Fruit fly (Drosophila melanogaster) whole organism, wandering third instar larva: ENCODE measurements around the gene emc.

ENCODE experiments used
- CG32264 ChIP-seq: fragments of 200-800 bp; sonication (Bioruptor generic); optimal IDR thresholded peaks from 2 replicates; lab custom pipeline; 2016; ENCODE audit warnings: missing biosample characterization, missing genetic modification characterization
- Dfd ChIP-seq: fragments of >200 bp; optimal IDR thresholded peaks from 2 replicates; lab custom pipeline; 2017; ENCODE audit warnings: missing biosample characterization, missing genetic modification characterization
- GATAd ChIP-seq: sonication (Bioruptor generic); optimal IDR thresholded peaks from 2 replicates; lab custom pipeline; 2016; ENCODE audit warnings: missing biosample characterization, missing genetic modification characterization
- HLH106 ChIP-seq: fragments of 200-800 bp; optimal IDR thresholded peaks from 3 replicates; lab custom pipeline; 2019; ENCODE audit warnings: missing biosample characterization, mild to moderate bottlenecking, missing genetic modification characterization, moderate library complexity
- Hnf4 ChIP-seq: fragments of 200-800 bp; sonication (Bioruptor generic); optimal IDR thresholded peaks from 2 replicates; lab custom pipeline; 2016; ENCODE audit warnings: missing biosample characterization, mild to moderate bottlenecking, missing genetic modification characterization
- Hr83 ChIP-seq: fragments of 200-300 bp; sonication (Bioruptor generic); optimal IDR thresholded peaks from 2 replicates; lab custom pipeline; 2016; ENCODE audit warnings: missing biosample characterization, mild to moderate bottlenecking, missing genetic modification characterization, moderate library complexity; ENCODE audit not compliant: poor library complexity, severe bottlenecking
- Mio ChIP-seq: sonication (Bioruptor generic); optimal IDR thresholded peaks from 2 replicates; lab custom pipeline; 2016; ENCODE audit warnings: missing biosample characterization, missing genetic modification characterization
- Myc ChIP-seq: fragments of >200 bp; optimal IDR thresholded peaks from 2 replicates; lab custom pipeline; 2017
- N ChIP-seq: fragments of >200 bp; optimal IDR thresholded peaks from 2 replicates; lab custom pipeline; 2018; ENCODE audit warnings: missing biosample characterization, missing external identifiers, missing genetic modification characterization
- OdsH ChIP-seq: fragments of 200-800 bp; sonication (Bioruptor generic); optimal IDR thresholded peaks from 2 replicates; lab custom pipeline; 2016; ENCODE audit warnings: missing biosample characterization, mild to moderate bottlenecking, missing genetic modification characterization
- Rel ChIP-seq, 2 experiments: fragments of 200-800 bp; sonication (Bioruptor generic) in 1 of 2; optimal IDR thresholded peaks; 2 replicates in 1 of 2; 3 replicates in 1 of 2; lab custom pipeline; 2016 to 2019; ENCODE audit warnings: mild to moderate bottlenecking in 2 of 2, missing biosample characterization in 2 of 2, missing genetic modification characterization in 2 of 2, moderate library complexity in 1 of 2
- Sp1 ChIP-seq: fragments of 200-800 bp; sonication (Bioruptor generic); optimal IDR thresholded peaks from 3 replicates; lab custom pipeline; 2019; ENCODE audit warnings: missing biosample characterization, mild to moderate bottlenecking, missing genetic modification characterization, moderate library complexity
- Vsx2 ChIP-seq: fragments of 200-300, 225-300 bp; sonication (Bioruptor generic); optimal IDR thresholded peaks from 2 replicates; lab custom pipeline; 2018; ENCODE audit warnings: missing biosample characterization, missing genetic modification characterization; ENCODE audit not compliant: partially characterized antibody
- br ChIP-seq: fragments of 200-800 bp; sonication (Bioruptor generic); optimal IDR thresholded peaks from 2 replicates; lab custom pipeline; 2016; ENCODE audit warnings: missing biosample characterization, missing genetic modification characterization
- brk ChIP-seq: fragments of 200-800 bp; sonication (Bioruptor generic); optimal IDR thresholded peaks from 2 replicates; lab custom pipeline; 2016; ENCODE audit warnings: missing biosample characterization, mild to moderate bottlenecking, missing genetic modification characterization
- dl ChIP-seq, 2 experiments: fragments of 175-275, 200-275 bp in 1 of 2; fragments of 200-275 bp in 1 of 2; sonication (Bioruptor generic); optimal IDR thresholded peaks; lab custom pipeline; 2018; ENCODE audit warnings: mild to moderate bottlenecking in 2 of 2, missing biosample characterization in 2 of 2, missing genetic modification characterization in 2 of 2, moderate library complexity in 2 of 2; ENCODE audit not compliant: partially characterized antibody in 2 of 2, insufficient read depth in 1 of 2
- dmrt93B ChIP-seq: fragments of 200-800 bp; sonication (Bioruptor generic); optimal IDR thresholded peaks from 2 replicates; lab custom pipeline; 2018; ENCODE audit warnings: missing biosample characterization, mild to moderate bottlenecking, missing genetic modification characterization
- dsf ChIP-seq: sonication (Bioruptor generic); optimal IDR thresholded peaks from 2 replicates; lab custom pipeline; 2016; ENCODE audit warnings: missing biosample characterization, missing genetic modification characterization, borderline replicate concordance
- ey ChIP-seq: fragments of 200-800 bp; sonication (Bioruptor generic); optimal IDR thresholded peaks from 2 replicates; lab custom pipeline; 2016; ENCODE audit warnings: missing biosample characterization, missing genetic modification characterization
- foxo ChIP-seq, 2 experiments: fragments of 200-800 bp; sonication (Bioruptor generic); optimal IDR thresholded peaks; 2 replicates in 1 of 2; 3 replicates in 1 of 2; lab custom pipeline; 2016 to 2017; ENCODE audit warnings: missing biosample characterization in 2 of 2, missing genetic modification characterization in 2 of 2
- fru ChIP-seq: fragments of 200-800 bp; sonication (Bioruptor generic); optimal IDR thresholded peaks from 3 replicates; lab custom pipeline; 2016; ENCODE audit warnings: missing biosample characterization, mild to moderate bottlenecking, missing genetic modification characterization
- h ChIP-seq: fragments of 200-800 bp; sonication (Bioruptor generic); optimal IDR thresholded peaks from 3 replicates; lab custom pipeline; 2016; ENCODE audit warnings: missing biosample characterization, mild to moderate bottlenecking, missing genetic modification characterization
- psq ChIP-seq: fragments of 200-800 bp; sonication (Bioruptor generic); optimal IDR thresholded peaks from 3 replicates; lab custom pipeline; 2017; ENCODE audit warnings: missing biosample characterization, mild to moderate bottlenecking, missing genetic modification characterization, moderate library complexity
- rgr ChIP-seq: fragments of 200-800 bp; sonication (Bioruptor generic); optimal IDR thresholded peaks from 3 replicates; lab custom pipeline; 2016; ENCODE audit warnings: missing biosample characterization, mild to moderate bottlenecking, missing genetic modification characterization
- sage ChIP-seq: fragments of 200-800 bp; sonication (Bioruptor generic); optimal IDR thresholded peaks from 2 replicates; lab custom pipeline; 2016; ENCODE audit warnings: missing biosample characterization, mild to moderate bottlenecking, missing genetic modification characterization
- sv ChIP-seq: fragments of 200-800 bp; sonication (Bioruptor generic); optimal IDR thresholded peaks from 3 replicates; lab custom pipeline; 2016; ENCODE audit warnings: missing biosample characterization, missing genetic modification characterization
- tai ChIP-seq: sonication (Bioruptor generic); optimal IDR thresholded peaks from 2 replicates; lab custom pipeline; 2016; ENCODE audit warnings: missing biosample characterization, missing genetic modification characterization
- woc ChIP-seq: sonication (Bioruptor generic); optimal IDR thresholded peaks from 2 replicates; lab custom pipeline; 2016; ENCODE audit warnings: missing biosample characterization, mild to moderate bottlenecking, missing genetic modification characterization

The emc gene

DNA sequence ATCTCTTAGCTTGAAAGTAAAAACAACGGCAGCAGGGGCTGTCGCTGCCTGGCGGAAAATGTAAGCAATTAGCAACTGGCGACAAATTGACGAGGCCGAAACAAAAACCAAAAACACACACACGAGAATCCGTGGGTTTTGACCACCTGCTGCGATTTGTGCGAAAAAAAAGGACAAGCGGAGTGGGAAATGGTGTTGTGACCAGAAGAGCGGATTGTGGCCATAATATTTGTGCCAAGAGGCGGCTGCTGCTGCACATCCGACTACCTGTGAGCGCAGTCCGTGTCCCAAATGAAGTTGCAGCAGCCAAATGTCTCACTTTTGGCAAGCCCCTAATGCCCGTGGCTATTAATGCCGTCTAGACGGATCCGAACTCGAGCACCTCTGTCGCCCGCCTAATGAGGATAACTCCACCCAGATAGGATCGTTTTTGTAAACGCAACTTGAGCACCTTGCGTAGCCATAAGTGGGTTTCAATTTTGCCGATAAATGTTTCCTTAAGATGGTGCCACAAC is 4.9 kb upstream of the emc start:
- TF ChIP-seq foxo (GFP tag; optimal IDR thresholded peaks at IDR 0.05; lab: Kevin White, UChicago) (no peak), Sp1 (GFP tag; lab: Kevin White, UChicago) (no peak), GATAd (no peak), brk (no peak), dmrt93B (GFP tag; lab: Kevin White, UChicago) (no peak)

DNA sequence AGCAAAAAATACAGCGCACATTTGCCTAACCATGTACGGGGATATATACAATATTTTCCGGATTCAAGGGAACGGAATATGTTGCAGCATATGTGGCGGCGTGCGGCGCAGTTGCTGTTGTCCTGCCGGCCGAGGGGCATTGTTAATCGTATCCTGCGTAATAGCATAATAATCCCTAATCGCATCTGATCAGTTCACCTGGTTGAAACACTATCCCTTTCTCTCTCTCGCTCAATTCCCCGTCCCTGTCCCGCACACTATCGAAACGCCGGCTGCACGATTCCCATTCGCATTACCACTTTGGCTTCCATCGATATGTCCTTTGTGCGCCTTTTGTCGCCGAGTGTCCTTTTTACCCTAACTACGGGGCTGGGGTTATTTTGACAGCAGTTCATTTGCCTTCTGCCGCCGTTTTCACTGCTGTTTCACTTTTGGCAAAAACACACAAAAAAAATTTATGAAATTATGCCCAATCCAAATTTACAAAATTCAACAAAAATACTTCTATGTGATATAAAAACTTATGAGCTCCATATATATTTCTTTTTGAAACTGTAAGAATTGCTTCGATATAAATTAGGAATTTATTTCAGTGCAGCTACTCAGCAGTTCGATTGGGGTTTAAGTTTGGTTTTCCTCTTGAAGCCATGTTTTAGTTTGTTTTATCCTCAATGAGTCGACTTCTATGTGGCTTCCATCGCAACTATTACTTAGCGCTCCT is 3.8 kb upstream of the emc start:
- TF ChIP-seq Vsx2: no peak
- TF ChIP-seq sv (GFP tag; lab: Kevin White, UChicago): peak; percentile 19
- peak; percentile 36 for TF ChIP-seq woc (GFP tag; lab: Kevin White, UChicago)
- TF ChIP-seq foxo (GFP tag; optimal IDR thresholded peaks at IDR 0.05; lab: Kevin White, UChicago): peak in 1 of 2 experiments; percentile 43
- TF ChIP-seq N (GFP tag; lab: Kevin White, UChicago): no peak
- peak; percentile 33 for TF ChIP-seq Sp1 (GFP tag; lab: Kevin White, UChicago)
- peak; percentile 38 for TF ChIP-seq rgr (GFP tag; lab: Kevin White, UChicago)
- TF ChIP-seq fru (GFP tag; lab: Kevin White, UChicago): peak; percentile 41
- TF ChIP-seq HLH106 (tag; lab: Kevin White, UChicago): peak; percentile 35
- no peak for TF ChIP-seq Myc (lab: Kevin White, UChicago)
- peak; percentile 39 for TF ChIP-seq OdsH
- TF ChIP-seq h: peak; percentile 51
- TF ChIP-seq psq: peak; percentile 6
- peak; percentile 34 for TF ChIP-seq ey
- peak; percentile 40 for TF ChIP-seq tai
- peak; percentile 21 for TF ChIP-seq Hnf4 (GFP tag; lab: Kevin White, UChicago)

DNA sequence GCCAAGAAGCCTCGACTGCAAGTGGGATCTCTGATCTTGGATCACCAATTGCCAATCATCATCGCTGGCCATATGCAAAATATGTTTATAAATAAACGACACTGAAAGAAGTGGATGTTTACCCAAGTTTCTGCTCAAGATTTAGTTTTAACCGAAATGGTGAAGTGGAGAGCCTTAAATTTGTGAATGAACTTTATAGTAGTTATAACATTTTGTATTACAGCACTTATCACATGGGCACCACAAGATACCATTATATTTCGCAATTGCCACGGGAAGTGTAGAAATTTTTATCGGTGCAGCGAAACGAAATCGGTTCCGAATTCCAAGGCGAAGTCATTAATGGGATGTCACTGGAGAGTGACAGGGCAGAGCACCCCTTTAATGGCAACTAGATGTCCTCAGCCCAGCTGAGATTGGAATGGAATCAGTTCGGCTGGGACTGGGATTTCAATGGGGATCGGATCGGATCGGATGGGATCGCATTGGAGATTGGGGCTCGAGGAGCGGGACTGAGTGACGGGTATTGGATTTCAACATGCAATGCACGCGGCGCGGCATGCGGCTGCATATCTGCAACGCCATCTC is 2.8 kb upstream of the emc start:
- TF ChIP-seq fru (GFP tag; lab: Kevin White, UChicago) (peak; percentile 47), foxo (GFP tag; optimal IDR thresholded peaks at IDR 0.05; lab: Kevin White, UChicago) (peak in 1 of 2 experiments; percentile 44), br (peak; percentile 31), Myc (lab: Kevin White, UChicago) (no peak), dmrt93B (GFP tag; lab: Kevin White, UChicago) (no peak), Hr83 (no peak), rgr (GFP tag; lab: Kevin White, UChicago) (peak; percentile 30), HLH106 (tag; lab: Kevin White, UChicago) (peak; percentile 36), Mio (GFP tag; lab: Kevin White, UChicago) (no peak), CG32264 (no peak), ey (peak; percentile 42), sage (GFP tag; lab: Kevin White, UChicago) (no peak), woc (GFP tag; lab: Kevin White, UChicago) (no peak), h (peak; percentile 34)

DNA sequence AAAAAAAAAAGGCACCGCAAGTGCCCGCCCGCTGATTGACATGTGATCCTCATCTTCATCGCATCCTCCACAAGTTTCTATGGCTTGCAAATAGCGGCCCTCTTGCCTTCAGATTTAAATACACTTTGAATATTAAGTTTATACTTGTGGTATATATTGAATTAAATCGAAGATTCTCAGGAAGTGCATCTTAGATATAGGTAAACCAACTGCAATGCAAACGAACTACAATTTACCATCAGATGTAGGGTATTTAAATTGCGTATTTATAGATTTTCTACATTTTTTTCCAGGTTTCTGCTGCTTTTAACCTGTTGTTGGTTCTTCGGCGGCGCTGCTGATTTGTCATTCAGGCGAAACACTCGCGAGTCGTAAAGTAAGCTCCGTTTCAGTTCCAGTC is 2.2 kb upstream of the emc start:
- TF ChIP-seq HLH106 (tag; lab: Kevin White, UChicago): no peak
- TF ChIP-seq Hr83: no peak
- no peak for TF ChIP-seq tai
- no peak for TF ChIP-seq Dfd (GFP tag; lab: Kevin White, UChicago)
- no peak for TF ChIP-seq h
- TF ChIP-seq psq: no peak
- no peak for TF ChIP-seq dl (GFP tag; optimal IDR thresholded peaks at IDR 0.05; lab: Kevin White, UChicago; ENCODE audit: insufficient read depth in 1 of 2, partially characterized antibody in 2 of 2)
- TF ChIP-seq Rel (GFP tag; optimal IDR thresholded peaks at IDR 0.05; lab: Kevin White, UChicago): no peak
- no peak for TF ChIP-seq Rel (tag; optimal IDR thresholded peaks at IDR 0.05; lab: Kevin White, UChicago)
- TF ChIP-seq br: no peak
- TF ChIP-seq sv (GFP tag; lab: Kevin White, UChicago): no peak
- no peak for TF ChIP-seq CG32264
- no peak for TF ChIP-seq ey
- TF ChIP-seq brk: no peak
- TF ChIP-seq N (GFP tag; lab: Kevin White, UChicago): no peak
- TF ChIP-seq Sp1 (GFP tag; lab: Kevin White, UChicago): no peak
- no peak for TF ChIP-seq Myc (lab: Kevin White, UChicago)
- no peak for TF ChIP-seq foxo (GFP tag; optimal IDR thresholded peaks at IDR 0.05; lab: Kevin White, UChicago)
- no peak for TF ChIP-seq dsf (GFP tag; lab: Kevin White, UChicago)
